Fruit fly (Drosophila melanogaster) whole organism: ENCODE measurements around the gene Nhe1.

Experiments used
- CG8478 ChIP-seq: fragments of >200 bp; optimal IDR thresholded peaks from 2 replicates; lab custom pipeline; 2018; ENCODE audit warnings: inconsistent platforms
- Dll ChIP-seq: fragments of >200 bp; optimal IDR thresholded peaks from 2 replicates; lab custom pipeline; 2017
- EcR ChIP-seq, 2 experiments: fragments of >200 bp; optimal IDR thresholded peaks; 2 replicates each; lab custom pipeline; 2017; ENCODE audit warnings: missing biosample characterization in 2 of 2, missing genetic modification characterization in 2 of 2, missing genetic modification reagents in 2 of 2
- pan ChIP-seq: fragments of >200 bp; optimal IDR thresholded peaks from 2 replicates; lab custom pipeline; 2017
- psq ChIP-seq: fragments of >200 bp; optimal IDR thresholded peaks from 2 replicates; lab custom pipeline; 2017
- usp ChIP-seq: fragments of >200 bp; optimal IDR thresholded peaks from 2 replicates; lab custom pipeline; 2017; ENCODE audit warnings: missing biosample characterization, missing genetic modification characterization, mixed read lengths

Gene Nhe1

dm6 chr2L:94639-95059 is 11.9 kb downstream of the Nhe1 start, which contains the start of gene Zir:
Gene Zir, plus strand, starts transcription at chr2L:94739.
- no peak for TF ChIP-seq pan (lab: Kevin White, UChicago)
- no peak for TF ChIP-seq CG8478 (lab: Kevin White, UChicago)
- no peak for TF ChIP-seq usp (GFP tag; lab: Kevin White, UChicago)
- TF ChIP-seq Dll (lab: Kevin White, UChicago): no peak
- TF ChIP-seq EcR (GFP tag; optimal IDR thresholded peaks at IDR 0.05; lab: Kevin White, UChicago): no peak
- no peak for TF ChIP-seq psq (lab: Kevin White, UChicago)

dm6 chr2L:94096-94495 is 12.4 kb downstream of the Nhe1 start:
- no peak for TF ChIP-seq psq (lab: Kevin White, UChicago)
- no peak for TF ChIP-seq usp (GFP tag; lab: Kevin White, UChicago)
- TF ChIP-seq CG8478 (lab: Kevin White, UChicago): no peak
- no peak for TF ChIP-seq Dll (lab: Kevin White, UChicago)
- no peak for TF ChIP-seq pan (lab: Kevin White, UChicago)
- no peak for TF ChIP-seq EcR (GFP tag; optimal IDR thresholded peaks at IDR 0.05; lab: Kevin White, UChicago)

dm6 chr2L:92993-93392 is 13.5 kb downstream of the Nhe1 start:
- TF ChIP-seq EcR (GFP tag; optimal IDR thresholded peaks at IDR 0.05; lab: Kevin White, UChicago): no peak

dm6 chr2L:91830-92229 is 14.7 kb downstream of the Nhe1 start:
- TF ChIP-seq CG8478 (lab: Kevin White, UChicago): no peak
- no peak for TF ChIP-seq usp (GFP tag; lab: Kevin White, UChicago)
- TF ChIP-seq EcR (GFP tag; optimal IDR thresholded peaks at IDR 0.05; lab: Kevin White, UChicago): no peak
- TF ChIP-seq Dll (lab: Kevin White, UChicago): no peak
- TF ChIP-seq psq (lab: Kevin White, UChicago): no peak
- no peak for TF ChIP-seq pan (lab: Kevin White, UChicago)

dm6 chr2L:91333-91732 is 15.2 kb downstream of the Nhe1 start:
- TF ChIP-seq psq (lab: Kevin White, UChicago) (no peak), usp (GFP tag; lab: Kevin White, UChicago) (no peak), EcR (GFP tag; optimal IDR thresholded peaks at IDR 0.05; lab: Kevin White, UChicago) (no peak), CG8478 (lab: Kevin White, UChicago) (no peak), Dll (lab: Kevin White, UChicago) (no peak), pan (lab: Kevin White, UChicago) (no peak)

- TF ChIP-seq EcR (GFP tag; optimal IDR thresholded peaks at IDR 0.05; lab: Kevin White, UChicago): no peak
- no peak for TF ChIP-seq usp (GFP tag; lab: Kevin White, UChicago)
- TF ChIP-seq psq (lab: Kevin White, UChicago): no peak
- TF ChIP-seq pan (lab: Kevin White, UChicago): no peak
- TF ChIP-seq Dll (lab: Kevin White, UChicago): no peak
- no peak for TF ChIP-seq CG8478 (lab: Kevin White, UChicago)
Measured at dm6 chr2L:90081-90480, 16.5 kb downstream of the Nhe1 start.

- TF ChIP-seq CG8478 (lab: Kevin White, UChicago) (no peak), EcR (GFP tag; optimal IDR thresholded peaks at IDR 0.05; lab: Kevin White, UChicago) (no peak), Dll (lab: Kevin White, UChicago) (no peak), psq (lab: Kevin White, UChicago) (no peak), pan (lab: Kevin White, UChicago) (no peak), usp (GFP tag; lab: Kevin White, UChicago) (no peak)
Measured at dm6 chr2L:89158-89557, 17.4 kb downstream of the Nhe1 start.

- TF ChIP-seq EcR (GFP tag; optimal IDR thresholded peaks at IDR 0.05; lab: Kevin White, UChicago): no peak
- TF ChIP-seq Dll (lab: Kevin White, UChicago): no peak
- no peak for TF ChIP-seq usp (GFP tag; lab: Kevin White, UChicago)
- no peak for TF ChIP-seq pan (lab: Kevin White, UChicago)
- TF ChIP-seq psq (lab: Kevin White, UChicago): no peak
- no peak for TF ChIP-seq CG8478 (lab: Kevin White, UChicago)
Measured at dm6 chr2L:88528-88927, 18.0 kb downstream of the Nhe1 start.

dm6 chr2L:87255-87723 is 19.2 kb downstream of the Nhe1 start, which contains the start of gene net:
Gene net, minus strand, starts transcription at chr2L:87387.
- TF ChIP-seq EcR (GFP tag; optimal IDR thresholded peaks at IDR 0.05; lab: Kevin White, UChicago): no peak
- TF ChIP-seq usp (GFP tag; lab: Kevin White, UChicago): no peak
- TF ChIP-seq pan (lab: Kevin White, UChicago): no peak
- no peak for TF ChIP-seq Dll (lab: Kevin White, UChicago)
- TF ChIP-seq CG8478 (lab: Kevin White, UChicago): no peak
- TF ChIP-seq psq (lab: Kevin White, UChicago): no peak

- TF ChIP-seq psq (lab: Kevin White, UChicago): no peak
- no peak for TF ChIP-seq usp (GFP tag; lab: Kevin White, UChicago)
- TF ChIP-seq pan (lab: Kevin White, UChicago): no peak
- TF ChIP-seq Dll (lab: Kevin White, UChicago): no peak
- no peak for TF ChIP-seq CG8478 (lab: Kevin White, UChicago)
- TF ChIP-seq EcR (GFP tag; optimal IDR thresholded peaks at IDR 0.05; lab: Kevin White, UChicago): no peak
Measured at dm6 chr2L:85701-86100, 20.8 kb downstream of the Nhe1 start.

dm6 chr2L:85099-85498 is 21.4 kb downstream of the Nhe1 start:
- TF ChIP-seq CG8478 (lab: Kevin White, UChicago) (no peak), EcR (GFP tag; optimal IDR thresholded peaks at IDR 0.05; lab: Kevin White, UChicago) (no peak), Dll (lab: Kevin White, UChicago) (no peak)

- TF ChIP-seq psq (lab: Kevin White, UChicago) (no peak), CG8478 (lab: Kevin White, UChicago) (no peak), Dll (lab: Kevin White, UChicago) (no peak), usp (GFP tag; lab: Kevin White, UChicago) (no peak), pan (lab: Kevin White, UChicago) (no peak)
Measured at dm6 chr2L:82080-82479, 24.5 kb downstream of the Nhe1 start.
